Worm (Caenorhabditis elegans): ENCODE data around the gene Y46G5A.15.

DNA sequence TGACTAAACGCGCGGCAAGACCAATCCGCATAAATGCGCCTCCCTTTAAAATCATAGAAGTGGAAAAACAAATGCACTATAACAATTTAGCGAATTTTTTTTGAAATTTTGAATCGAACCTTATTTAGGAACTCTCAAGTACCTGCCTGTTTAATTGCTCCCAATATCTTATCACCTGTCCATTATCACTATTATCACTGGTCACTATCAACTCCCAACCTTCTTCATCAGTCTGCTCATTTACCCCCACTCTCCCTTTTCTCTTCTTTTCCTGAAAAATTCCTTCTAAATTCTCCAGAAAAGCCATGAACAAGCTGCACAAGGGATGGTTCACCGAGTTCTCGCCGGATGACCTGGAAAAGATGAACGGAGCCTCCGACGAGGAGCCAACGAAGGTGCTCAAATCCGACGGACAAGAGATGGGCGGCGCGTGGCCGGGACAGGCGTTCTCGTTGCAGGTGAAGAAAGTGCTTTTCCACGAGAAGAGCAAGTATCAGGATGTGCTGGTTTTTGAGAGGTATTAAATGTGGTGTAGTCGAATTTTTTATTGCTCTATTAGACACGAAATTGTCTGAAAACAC lies 21.5 kb upstream of the Y46G5A.15 start, which contains the start of gene spds-1:
- TF ChIP-seq med-1 (GFP tag; optimal IDR thresholded peaks at IDR 0.05; ENCODE audit: insufficient read depth) = no peak
- TF ChIP-seq flt-1 (GFP tag; IDR thresholded peaks at IDR 0.05) = no peak
- TF ChIP-seq klf-2 (GFP tag; conservative IDR thresholded peaks at IDR 0.05) = no peak
